Fruit fly (Drosophila melanogaster): ENCODE measurements around the gene CG12310.

The CG12310 gene

dm6 chr3L:15034061-15034713 is 16.4 kb downstream of the CG12310 start (continued):
- TF ChIP-seq Eip93F (GFP tag; optimal IDR thresholded peaks at IDR 0.05): no peak
- TF ChIP-seq Sox15 (GFP tag; optimal IDR thresholded peaks at IDR 0.05): no peak
- no peak for TF ChIP-seq Ets96B (tag; optimal IDR thresholded peaks at IDR 0.05)
- no peak for TF ChIP-seq ss (GFP tag; optimal IDR thresholded peaks at IDR 0.05)
- peak; percentile 8 for TF ChIP-seq OdsH (GFP tag; optimal IDR thresholded peaks at IDR 0.05)
- no peak for TF ChIP-seq Hr39 (GFP tag; optimal IDR thresholded peaks at IDR 0.05)
- TF ChIP-seq Gug (GFP tag; IDR thresholded peaks at IDR 0.05): no peak
- peak; percentile 12 for TF ChIP-seq CG32006 (GFP tag; optimal IDR thresholded peaks at IDR 0.05)
- no peak for TF ChIP-seq CG6792 (GFP tag; optimal IDR thresholded peaks at IDR 0.05)
- TF ChIP-seq CG1621 (tag; optimal IDR thresholded peaks at IDR 0.05): no peak
- TF ChIP-seq fd85E (GFP tag; optimal IDR thresholded peaks at IDR 0.05): no peak

dm6 chr3L:15031773-15032172 is 18.8 kb downstream of the CG12310 start:
- TF ChIP-seq svp (GFP tag) (peak; percentile 8), esn (GFP tag; optimal IDR thresholded peaks at IDR 0.05) (no peak)

- no peak for TF ChIP-seq fd85E (GFP tag; optimal IDR thresholded peaks at IDR 0.05)
- TF ChIP-seq Sox102F (GFP tag; optimal IDR thresholded peaks at IDR 0.05): no peak
- TF ChIP-seq CG6792 (GFP tag; optimal IDR thresholded peaks at IDR 0.05): no peak
- TF ChIP-seq Sox14 (GFP tag; optimal IDR thresholded peaks at IDR 0.05): no peak
- no peak for TF ChIP-seq fd59A (GFP tag; optimal IDR thresholded peaks at IDR 0.05)
Measured at dm6 chr3L:15023192-15023591, 27.4 kb downstream of the CG12310 start, which contains the start of gene CG32148. Gene CG32148 (plus strand): TSS chr3L:15023492.

dm6 chr3L:15021008-15021407 is 29.6 kb downstream of the CG12310 start:
- no peak for TF ChIP-seq CG9139 (GFP tag; optimal IDR thresholded peaks at IDR 0.05)
- TF ChIP-seq Sox14 (GFP tag; optimal IDR thresholded peaks at IDR 0.05): no peak
- TF ChIP-seq CG10669 (GFP tag; optimal IDR thresholded peaks at IDR 0.05): no peak
- TF ChIP-seq salr (GFP tag; optimal IDR thresholded peaks at IDR 0.05): no peak
- no peak for TF ChIP-seq OdsH (GFP tag; optimal IDR thresholded peaks at IDR 0.05)
- no peak for TF ChIP-seq CG6276 (GFP tag; optimal IDR thresholded peaks at IDR 0.05)
- no peak for TF ChIP-seq fd85E (GFP tag; optimal IDR thresholded peaks at IDR 0.05)
- TF ChIP-seq CG32006 (GFP tag; optimal IDR thresholded peaks at IDR 0.05): no peak
- TF ChIP-seq topi (GFP tag; optimal IDR thresholded peaks at IDR 0.05): no peak
- no peak for TF ChIP-seq Sox15 (GFP tag; optimal IDR thresholded peaks at IDR 0.05)
- no peak for TF ChIP-seq CG10631 (GFP tag; optimal IDR thresholded peaks at IDR 0.05)
- TF ChIP-seq CG6808 (GFP tag; optimal IDR thresholded peaks at IDR 0.05): no peak
- TF ChIP-seq CG11762 (GFP tag; optimal IDR thresholded peaks at IDR 0.05; ENCODE audit: insufficient read depth): no peak
- no peak for TF ChIP-seq vri (GFP tag; optimal IDR thresholded peaks at IDR 0.05)

- TF ChIP-seq Met (GFP tag; optimal IDR thresholded peaks at IDR 0.05) (peak; percentile 85), Ets96B (tag; optimal IDR thresholded peaks at IDR 0.05) (peak; percentile 85), Blimp-1 (GFP tag; optimal IDR thresholded peaks at IDR 0.05) (peak; percentile 35), Sox15 (GFP tag; optimal IDR thresholded peaks at IDR 0.05) (peak; percentile 49), fd85E (GFP tag; optimal IDR thresholded peaks at IDR 0.05) (peak; percentile 58), CG34406 (GFP tag; optimal IDR thresholded peaks at IDR 0.05) (peak; percentile 83), net (GFP tag; optimal IDR thresholded peaks at IDR 0.05) (peak; percentile 93), fkh (GFP tag; optimal IDR thresholded peaks at IDR 0.05) (peak; percentile 3), Sox14 (GFP tag; optimal IDR thresholded peaks at IDR 0.05) (peak; percentile 79), CG16779 (tag; optimal IDR thresholded peaks at IDR 0.05) (peak; percentile 85), Sox102F (GFP tag; optimal IDR thresholded peaks at IDR 0.05) (peak; percentile 81), esn (GFP tag; optimal IDR thresholded peaks at IDR 0.05) (peak; percentile 87), CG8319 (GFP tag; optimal IDR thresholded peaks at IDR 0.05) (peak; percentile 62), CG8632 (GFP tag; optimal IDR thresholded peaks at IDR 0.05) (peak; percentile 83), cyc (GFP tag; optimal IDR thresholded peaks at IDR 0.05) (peak; percentile 68), lz (GFP tag; optimal IDR thresholded peaks at IDR 0.05) (peak; percentile 55), Smox (GFP tag; optimal IDR thresholded peaks at IDR 0.05) (peak; percentile 79), CG11902 (GFP tag; optimal IDR thresholded peaks at IDR 0.05) (peak; percentile 41), CG6276 (GFP tag; optimal IDR thresholded peaks at IDR 0.05) (peak; percentile 92), dac (GFP tag; optimal IDR thresholded peaks at IDR 0.05) (peak; percentile 70), dsx (GFP tag; optimal IDR thresholded peaks at IDR 0.05; ENCODE audit: poor library complexity, severe bottlenecking) (peak; percentile 83), CG31627 (GFP tag; optimal IDR thresholded peaks at IDR 0.05) (peak; percentile 61), salr (GFP tag; optimal IDR thresholded peaks at IDR 0.05) (peak; percentile 67 to 82)
Measured at dm6 chr3L:15013957-15014692, 36.5 kb downstream of the CG12310 start, which contains the start of gene Reck. Gene Reck (minus strand): TSS chr3L:15014062.

Measured in whole organism, prepupa.